Worm (Caenorhabditis elegans): Measurements from ENCODE around the gene srh-56.

- TF ChIP-seq nhr-237 (tag; optimal IDR thresholded peaks at IDR 0.05) (no peak), ama-1 (optimal IDR thresholded peaks at IDR 0.05) (no peak), lin-13 (GFP tag; optimal IDR thresholded peaks at IDR 0.05) (no peak), nhr-77 (tag; optimal IDR thresholded peaks at IDR 0.05) (no peak), zag-1 (tag; optimal IDR thresholded peaks at IDR 0.05) (no peak), aha-1 (tag) (no peak), egl-27 (tag; optimal IDR thresholded peaks at IDR 0.05) (no peak), pqm-1 (tag; optimal IDR thresholded peaks at IDR 0.05) (no peak), unc-39 (tag; optimal IDR thresholded peaks at IDR 0.05) (no peak), nhr-25 (tag; optimal IDR thresholded peaks at IDR 0.05; ENCODE audit: borderline replicate concordance, insufficient read depth) (no peak), ceh-82 (tag; optimal IDR thresholded peaks at IDR 0.05) (no peak), pha-4 (GFP tag; IDR thresholded peaks at IDR 0.05) (no peak), pha-4 (tag; optimal IDR thresholded peaks at IDR 0.05) (no peak), snpc-4 (tag; optimal IDR thresholded peaks at IDR 0.05) (no peak)
These were observed 10.2 kb upstream of the srh-56 start for ce11 chrV:2761470-2761869.

Measured in whole organism, L4 larva.